4 fruit fly cellular contexts compared by ENCODE assay signal in genomic region chr2L:3858118-3858517, dm6.
A peak's percentile ranks its signal among the peaks of the same experiment; 100 is the strongest.
TF ChIP-seq lines count a peak whose summit lies in the region.

No protein-coding gene starts in this region.

- TF ChIP-seq CTCF in whole organism, embryonic (GFP tag; optimal IDR thresholded peaks at IDR 0.05; lab: Kevin White, UChicago): no peak

TF ChIP-seq in whole organism, embryonic, 481 proteins besides CTCF, POLR2A, EP300 and RAD21 (continues in another document):
- TF ChIP-seq HLH54F (GFP tag; optimal IDR thresholded peaks at IDR 0.05; lab: Kevin White, UChicago): no peak
- peak; percentile 37 for TF ChIP-seq CG1603 (tag; optimal IDR thresholded peaks at IDR 0.05; lab: Kevin White, UChicago)
- TF ChIP-seq vfl (GFP tag; optimal IDR thresholded peaks at IDR 0.05; lab: Kevin White, UChicago): no peak
- TF ChIP-seq nmo (GFP tag; optimal IDR thresholded peaks at IDR 0.05; lab: Kevin White, UChicago): no peak
- TF ChIP-seq ssp (GFP tag; IDR thresholded peaks at IDR 0.05; lab: Robert Waterston, UW): no peak
- TF ChIP-seq CHES-1-like (GFP tag; optimal IDR thresholded peaks at IDR 0.05; lab: Kevin White, UChicago): no peak
- TF ChIP-seq jing (GFP tag; optimal IDR thresholded peaks at IDR 0.05; lab: Kevin White, UChicago): no peak
- TF ChIP-seq kah (GFP tag; optimal IDR thresholded peaks at IDR 0.05; lab: Kevin White, UChicago): no peak
- 0 out of 3 replicates have a peak, but pooled peaks have one; percentile 22 for TF ChIP-seq row (GFP tag; IDR thresholded peaks at IDR 0.05; lab: Robert Waterston, UW)
- 0 out of 2 replicates have a peak, but pooled peaks have one; percentile 21 for TF ChIP-seq CG31441 (GFP tag; IDR thresholded peaks at IDR 0.05; lab: Robert Waterston, UW)
- no peak for TF ChIP-seq Fer1 (GFP tag; optimal IDR thresholded peaks at IDR 0.05; lab: Kevin White, UChicago)
- no peak for TF ChIP-seq CG17802 (tag; optimal IDR thresholded peaks at IDR 0.05; lab: Kevin White, UChicago)
- no peak for TF ChIP-seq ab (GFP tag; optimal IDR thresholded peaks at IDR 0.05; lab: Kevin White, UChicago)
- TF ChIP-seq CG15011 (GFP tag; optimal IDR thresholded peaks at IDR 0.05; lab: Kevin White, UChicago): no peak
- no peak for TF ChIP-seq CG12236 (GFP tag; optimal IDR thresholded peaks at IDR 0.05; lab: Kevin White, UChicago)
- TF ChIP-seq B-H1 (GFP tag; IDR thresholded peaks at IDR 0.05; lab: Robert Waterston, UW): no peak
- no peak for TF ChIP-seq vvl (GFP tag; IDR thresholded peaks at IDR 0.05; lab: Robert Waterston, UW)
- TF ChIP-seq zen (tag; optimal IDR thresholded peaks at IDR 0.05; lab: Kevin White, UChicago): peak; percentile 9
- TF ChIP-seq bsh (GFP tag; optimal IDR thresholded peaks at IDR 0.05; lab: Kevin White, UChicago): peak; percentile 8 to 34
- TF ChIP-seq lola (GFP tag; optimal IDR thresholded peaks at IDR 0.05; lab: Kevin White, UChicago): peak in 1 of 3 experiments; percentile 7
- no peak for TF ChIP-seq CG6683 (GFP tag; optimal IDR thresholded peaks at IDR 0.05; lab: Kevin White, UChicago)
- peak; percentile 1 for TF ChIP-seq CG12391 (tag; optimal IDR thresholded peaks at IDR 0.05; lab: Kevin White, UChicago)
- TF ChIP-seq CG9797 (GFP tag; optimal IDR thresholded peaks at IDR 0.05; lab: Kevin White, UChicago): no peak

TF ChIP-seq in whole organism, prepupa, 60 proteins besides CTCF, POLR2A, EP300 and RAD21 (continues in another document):
- TF ChIP-seq Hr4 (GFP tag; optimal IDR thresholded peaks at IDR 0.05; lab: Kevin White, UChicago) (peak; percentile 62), acj6 (GFP tag; optimal IDR thresholded peaks at IDR 0.05; lab: Kevin White, UChicago) (peak; percentile 46), eg (GFP tag; IDR thresholded peaks at IDR 0.05; lab: Robert Waterston, UW) (peak; percentile 71), CG10669 (GFP tag; optimal IDR thresholded peaks at IDR 0.05; lab: Kevin White, UChicago) (peak; percentile 39), Eip93F (GFP tag; optimal IDR thresholded peaks at IDR 0.05; lab: Kevin White, UChicago) (no peak), Eip75B (GFP tag; optimal IDR thresholded peaks at IDR 0.05; lab: Kevin White, UChicago) (peak; percentile 45), fd85E (GFP tag; optimal IDR thresholded peaks at IDR 0.05; lab: Kevin White, UChicago) (no peak), fkh (GFP tag; optimal IDR thresholded peaks at IDR 0.05; lab: Kevin White, UChicago) (no peak), dac (GFP tag; optimal IDR thresholded peaks at IDR 0.05; lab: Kevin White, UChicago) (peak; percentile 26), CG31627 (GFP tag; optimal IDR thresholded peaks at IDR 0.05; lab: Kevin White, UChicago) (peak; percentile 39), Sox102F (GFP tag; optimal IDR thresholded peaks at IDR 0.05; lab: Kevin White, UChicago) (peak; percentile 48), CG3919 (GFP tag; optimal IDR thresholded peaks at IDR 0.05; lab: Kevin White, UChicago) (peak; percentile 48), CG7368 (GFP tag; optimal IDR thresholded peaks at IDR 0.05; lab: Kevin White, UChicago) (no peak), vri (GFP tag; optimal IDR thresholded peaks at IDR 0.05; lab: Kevin White, UChicago) (peak; percentile 23), achi (GFP tag; optimal IDR thresholded peaks at IDR 0.05; lab: Kevin White, UChicago) (peak; percentile 63), ss (GFP tag; optimal IDR thresholded peaks at IDR 0.05; lab: Kevin White, UChicago) (no peak), OdsH (GFP tag; optimal IDR thresholded peaks at IDR 0.05; lab: Kevin White, UChicago) (peak; percentile 59), Smox (GFP tag; optimal IDR thresholded peaks at IDR 0.05; lab: Kevin White, UChicago) (peak; percentile 48), Blimp-1 (GFP tag; optimal IDR thresholded peaks at IDR 0.05; lab: Kevin White, UChicago) (no peak), Eip78C (GFP tag; lab: Kevin White, UChicago) (peak; percentile 91), CG6163 (GFP tag; IDR thresholded peaks at IDR 0.05; lab: Robert Waterston, UW) (peak; percentile 71), Lpt (GFP tag; optimal IDR thresholded peaks at IDR 0.05; lab: Kevin White, UChicago) (peak; percentile 13), CG3032 (tag; optimal IDR thresholded peaks at IDR 0.05; lab: Kevin White, UChicago) (peak; percentile 16), CG16779 (tag; optimal IDR thresholded peaks at IDR 0.05; lab: Kevin White, UChicago) (no peak)

TF ChIP-seq in whole organism, pupa, 21 proteins besides CTCF, POLR2A, EP300 and RAD21:
- no peak for TF ChIP-seq CG10348 (GFP tag; IDR thresholded peaks at IDR 0.05; lab: Robert Waterston, UW)
- peak; percentile 63 for TF ChIP-seq CG32121 (GFP tag; IDR thresholded peaks at IDR 0.05; lab: Robert Waterston, UW)
- TF ChIP-seq CG8159 (tag; optimal IDR thresholded peaks at IDR 0.05; lab: Kevin White, UChicago): peak; percentile 42
- TF ChIP-seq D1 (tag; optimal IDR thresholded peaks at IDR 0.05; lab: Kevin White, UChicago): no peak
- no peak for TF ChIP-seq gl (tag; optimal IDR thresholded peaks at IDR 0.05; lab: Kevin White, UChicago)
- no peak for TF ChIP-seq CG13204 (GFP tag; optimal IDR thresholded peaks at IDR 0.05; lab: Kevin White, UChicago)
- peak; percentile 46 for TF ChIP-seq Pif1A (GFP tag; optimal IDR thresholded peaks at IDR 0.05; lab: Kevin White, UChicago)
- peak; percentile 52 for TF ChIP-seq CG9948 (tag; optimal IDR thresholded peaks at IDR 0.05; lab: Kevin White, UChicago)
- no peak for TF ChIP-seq CG14655 (GFP tag; optimal IDR thresholded peaks at IDR 0.05; lab: Kevin White, UChicago)
- TF ChIP-seq Ets98B (GFP tag; IDR thresholded peaks at IDR 0.05; lab: Robert Waterston, UW): peak; percentile 74
- TF ChIP-seq EcR (GFP tag; optimal IDR thresholded peaks at IDR 0.05; lab: Kevin White, UChicago): no peak
- TF ChIP-seq CG34367 (tag; optimal IDR thresholded peaks at IDR 0.05; lab: Kevin White, UChicago): peak; percentile 29
- peak; percentile 38 for TF ChIP-seq CG15710 (tag; optimal IDR thresholded peaks at IDR 0.05; lab: Kevin White, UChicago)
- peak; percentile 27 for TF ChIP-seq Snoo (tag; optimal IDR thresholded peaks at IDR 0.05; lab: Kevin White, UChicago)
- peak; percentile 28 for TF ChIP-seq CG17806 (tag; optimal IDR thresholded peaks at IDR 0.05; lab: Kevin White, UChicago)
- TF ChIP-seq Pif1B (GFP tag; optimal IDR thresholded peaks at IDR 0.05; lab: Kevin White, UChicago): peak; percentile 41
- peak; percentile 69 for TF ChIP-seq CG8301 (tag; optimal IDR thresholded peaks at IDR 0.05; lab: Kevin White, UChicago)
- no peak for TF ChIP-seq rn (GFP tag; IDR thresholded peaks at IDR 0.05; lab: Robert Waterston, UW)
- TF ChIP-seq CG4496 (GFP tag; IDR thresholded peaks at IDR 0.05; lab: Robert Waterston, UW): 0 out of 3 replicates have a peak, but pooled peaks have one; percentile 58
- peak; percentile 47; the same call in 1 of the 3 replicates for TF ChIP-seq fd96Ca (GFP tag; IDR thresholded peaks at IDR 0.05; lab: Robert Waterston, UW)
- peak; percentile 37; the same call in 1 of the 2 replicates for TF ChIP-seq CG12605 (GFP tag; IDR thresholded peaks at IDR 0.05; lab: Robert Waterston, UW)

TF ChIP-seq in whole organism, wandering third instar larva, 38 proteins besides CTCF, POLR2A, EP300 and RAD21:
- no peak for TF ChIP-seq N (GFP tag; optimal IDR thresholded peaks at IDR 0.05; lab: Kevin White, UChicago)
- TF ChIP-seq Sp1 (GFP tag; optimal IDR thresholded peaks at IDR 0.05; lab: Kevin White, UChicago): peak; percentile 34
- TF ChIP-seq Myc (optimal IDR thresholded peaks at IDR 0.05; lab: Kevin White, UChicago): no peak
- peak; percentile 49 for TF ChIP-seq rgr (GFP tag; optimal IDR thresholded peaks at IDR 0.05; lab: Kevin White, UChicago)
- TF ChIP-seq fru (GFP tag; optimal IDR thresholded peaks at IDR 0.05; lab: Kevin White, UChicago): peak; percentile 53
- TF ChIP-seq sage (GFP tag; optimal IDR thresholded peaks at IDR 0.05; lab: Kevin White, UChicago): peak; percentile 10
- no peak for TF ChIP-seq GATAd (GFP tag; optimal IDR thresholded peaks at IDR 0.05; lab: Kevin White, UChicago)
- TF ChIP-seq Vsx2 (GFP tag; optimal IDR thresholded peaks at IDR 0.05; lab: Kevin White, UChicago; ENCODE audit: partially characterized antibody): no peak
- peak; percentile 4 for TF ChIP-seq br (GFP tag; optimal IDR thresholded peaks at IDR 0.05; lab: Kevin White, UChicago)
- TF ChIP-seq Dif (GFP tag; optimal IDR thresholded peaks at IDR 0.05; lab: Kevin White, UChicago; ENCODE audit: partially characterized antibody): no peak
- TF ChIP-seq tai (GFP tag; optimal IDR thresholded peaks at IDR 0.05; lab: Kevin White, UChicago): peak; percentile 29
- no peak for TF ChIP-seq CG9705 (GFP tag; optimal IDR thresholded peaks at IDR 0.05; lab: Kevin White, UChicago)
- peak; percentile 45 for TF ChIP-seq ey (GFP tag; optimal IDR thresholded peaks at IDR 0.05; lab: Kevin White, UChicago)
- no peak for TF ChIP-seq CrebA (GFP tag; optimal IDR thresholded peaks at IDR 0.05; lab: Kevin White, UChicago; ENCODE audit: borderline replicate concordance)
- peak; percentile 22 for TF ChIP-seq psq (GFP tag; optimal IDR thresholded peaks at IDR 0.05; lab: Kevin White, UChicago)
- peak; percentile 38 for TF ChIP-seq OdsH (GFP tag; optimal IDR thresholded peaks at IDR 0.05; lab: Kevin White, UChicago)
- no peak for TF ChIP-seq usp (GFP tag; optimal IDR thresholded peaks at IDR 0.05; lab: Kevin White, UChicago)
- TF ChIP-seq h (GFP tag; optimal IDR thresholded peaks at IDR 0.05; lab: Kevin White, UChicago): peak; percentile 59
- TF ChIP-seq lola (GFP tag; optimal IDR thresholded peaks at IDR 0.05; lab: Kevin White, UChicago): no peak
- TF ChIP-seq dmrt93B (GFP tag; optimal IDR thresholded peaks at IDR 0.05; lab: Kevin White, UChicago): no peak
- TF ChIP-seq Hnf4 (GFP tag; optimal IDR thresholded peaks at IDR 0.05; lab: Kevin White, UChicago): peak; percentile 20
- TF ChIP-seq HLH106 (tag; optimal IDR thresholded peaks at IDR 0.05; lab: Kevin White, UChicago): peak; percentile 14
- TF ChIP-seq foxo (GFP tag; optimal IDR thresholded peaks at IDR 0.05; lab: Kevin White, UChicago): peak in 1 of 2 experiments; percentile 50

Comparison
In these comparisons a context has a peak if more than half of its experiments do, and no peak if none do; other contexts are left out.
1. Of the 7 proteins assayed by ChIP-seq in both whole organism, embryonic and whole organism, prepupa: peak only in whole organism, embryonic: none; only in whole organism, prepupa: Gug, Hr39 and Lpt; in both: Sox102F; in neither: 3.